ENCODE assay signal across 1 fruit fly cellular context in genomic region chr3R:6405674-6406565, dm6.
TF ChIP-seq lines count a peak whose summit lies in the region.

TSS of gene Dmtn (minus strand) at chr3R:6405895.

TF ChIP-seq in whole organism, embryonic, 481 proteins besides CTCF, POLR2A, EP300 and RAD21 (continued from another document and continues in another):
- no peak for TF ChIP-seq sc (optimal IDR thresholded peaks at IDR 0.05; lab: Kevin White, UChicago)
- peak; percentile 24 for TF ChIP-seq sc (GFP tag; optimal IDR thresholded peaks at IDR 0.05; lab: Kevin White, UChicago)
- peak; percentile 10 for TF ChIP-seq Meics (GFP tag; optimal IDR thresholded peaks at IDR 0.05; lab: Kevin White, UChicago)
- TF ChIP-seq Hr51 (GFP tag; optimal IDR thresholded peaks at IDR 0.05; lab: Kevin White, UChicago): peak; percentile 4 to 24
- TF ChIP-seq CG8388 (GFP tag; optimal IDR thresholded peaks at IDR 0.05; lab: Kevin White, UChicago): peak; percentile 30
- TF ChIP-seq nerfin-1 (tag; optimal IDR thresholded peaks at IDR 0.05; lab: Kevin White, UChicago): peak; percentile 14
- TF ChIP-seq Nf-YC (tag; optimal IDR thresholded peaks at IDR 0.05; lab: Kevin White, UChicago): peak; percentile 10
- peak; percentile 49 for TF ChIP-seq CG10543 (GFP tag; optimal IDR thresholded peaks at IDR 0.05; lab: Kevin White, UChicago)
- no peak for TF ChIP-seq Mad (GFP tag; optimal IDR thresholded peaks at IDR 0.05; lab: Kevin White, UChicago)
- peak; percentile 21 for TF ChIP-seq fd102C (GFP tag; optimal IDR thresholded peaks at IDR 0.05; lab: Kevin White, UChicago)
- TF ChIP-seq NfI (GFP tag; optimal IDR thresholded peaks at IDR 0.05; lab: Kevin White, UChicago): peak; percentile 3
- peak in 1 of 2 experiments; percentile 21 for TF ChIP-seq Trl (optimal IDR thresholded peaks at IDR 0.05; lab: Kevin White, UChicago)
- TF ChIP-seq Trl (GFP tag; optimal IDR thresholded peaks at IDR 0.05; lab: Kevin White, UChicago): no peak
- peak; percentile 51 for TF ChIP-seq CG9727 (GFP tag; optimal IDR thresholded peaks at IDR 0.05; lab: Kevin White, UChicago)
- TF ChIP-seq wek (GFP tag; optimal IDR thresholded peaks at IDR 0.05; lab: Kevin White, UChicago): peak; percentile 46
- TF ChIP-seq jigr1 (GFP tag; IDR thresholded peaks at IDR 0.05; lab: Robert Waterston, UW): no peak
- peak; percentile 62 for TF ChIP-seq CG12391 (tag; optimal IDR thresholded peaks at IDR 0.05; lab: Kevin White, UChicago)
- no peak for TF ChIP-seq CG17186 (GFP tag; optimal IDR thresholded peaks at IDR 0.05; lab: Kevin White, UChicago)
- TF ChIP-seq CG14441 (GFP tag; IDR thresholded peaks at IDR 0.05; lab: Robert Waterston, UW): no peak
- TF ChIP-seq Hsf (GFP tag; optimal IDR thresholded peaks at IDR 0.05; lab: Kevin White, UChicago): peak; percentile 17
- TF ChIP-seq CG1602 (GFP tag; optimal IDR thresholded peaks at IDR 0.05; lab: Kevin White, UChicago): peak; percentile 23
- no peak for TF ChIP-seq tna (GFP tag; IDR thresholded peaks at IDR 0.05; lab: Robert Waterston, UW; ENCODE audit: partially characterized antibody)
- TF ChIP-seq Dp (GFP tag; optimal IDR thresholded peaks at IDR 0.05; lab: Kevin White, UChicago): peak; percentile 23
- TF ChIP-seq grau (tag; optimal IDR thresholded peaks at IDR 0.05; lab: Kevin White, UChicago): peak; percentile 28
- TF ChIP-seq crp (GFP tag; optimal IDR thresholded peaks at IDR 0.05; lab: Kevin White, UChicago): peak in 1 of 2 experiments; percentile 7
- peak; percentile 49 for TF ChIP-seq nom (GFP tag; optimal IDR thresholded peaks at IDR 0.05; lab: Kevin White, UChicago)
- TF ChIP-seq salm (tag; optimal IDR thresholded peaks at IDR 0.05; lab: Kevin White, UChicago): no peak
- no peak for TF ChIP-seq CG8281 (tag; optimal IDR thresholded peaks at IDR 0.05; lab: Kevin White, UChicago)
- TF ChIP-seq CG1603 (tag; optimal IDR thresholded peaks at IDR 0.05; lab: Kevin White, UChicago): peak; percentile 63
- TF ChIP-seq HHEX (GFP tag; optimal IDR thresholded peaks at IDR 0.05; lab: Kevin White, UChicago): peak; percentile 17
- TF ChIP-seq so (GFP tag; IDR thresholded peaks at IDR 0.05; lab: Robert Waterston, UW): no peak
- no peak for TF ChIP-seq BtbVII (GFP tag; optimal IDR thresholded peaks at IDR 0.05; lab: Kevin White, UChicago)
- TF ChIP-seq lola (GFP tag; optimal IDR thresholded peaks at IDR 0.05; lab: Kevin White, UChicago): peak in 1 of 3 experiments; percentile 20
- peak; percentile 10 for TF ChIP-seq mam (GFP tag; optimal IDR thresholded peaks at IDR 0.05; lab: Kevin White, UChicago)
- peak; percentile 25 for TF ChIP-seq Oli (tag; optimal IDR thresholded peaks at IDR 0.05; lab: Kevin White, UChicago)
- peak; percentile 16 for TF ChIP-seq CG15601 (tag; optimal IDR thresholded peaks at IDR 0.05; lab: Kevin White, UChicago)
- TF ChIP-seq repo (GFP tag; optimal IDR thresholded peaks at IDR 0.05; lab: Kevin White, UChicago): peak; percentile 4
- TF ChIP-seq pros (GFP tag; optimal IDR thresholded peaks at IDR 0.05; lab: Kevin White, UChicago): peak; percentile 92
- no peak for TF ChIP-seq Chrac-16 (GFP tag; optimal IDR thresholded peaks at IDR 0.05; lab: Kevin White, UChicago)
- peak; percentile 48 for TF ChIP-seq CG10209 (GFP tag; optimal IDR thresholded peaks at IDR 0.05; lab: Kevin White, UChicago)
- TF ChIP-seq br (optimal IDR thresholded peaks at IDR 0.05; lab: Kevin White, UChicago): no peak
- peak; percentile 5 for TF ChIP-seq dmrt99B (tag; optimal IDR thresholded peaks at IDR 0.05; lab: Kevin White, UChicago)
- no peak for TF ChIP-seq B-H1 (GFP tag; IDR thresholded peaks at IDR 0.05; lab: Robert Waterston, UW)
- TF ChIP-seq scrt (GFP tag; optimal IDR thresholded peaks at IDR 0.05; lab: Kevin White, UChicago): peak; percentile 35
- TF ChIP-seq ac (GFP tag; optimal IDR thresholded peaks at IDR 0.05; lab: Kevin White, UChicago): peak; percentile 24
- peak; percentile 44 for TF ChIP-seq CG6813 (GFP tag; optimal IDR thresholded peaks at IDR 0.05; lab: Kevin White, UChicago)
- peak; percentile 51 for TF ChIP-seq onecut (GFP tag; IDR thresholded peaks at IDR 0.05; lab: Robert Waterston, UW)
- no peak for TF ChIP-seq Adf1 (GFP tag; IDR thresholded peaks at IDR 0.05; lab: Robert Waterston, UW)
- TF ChIP-seq zen2 (GFP tag; IDR thresholded peaks at IDR 0.05; lab: Robert Waterston, UW; ENCODE audit: partially characterized antibody): no peak
- no peak for TF ChIP-seq CG11560 (tag; IDR thresholded peaks at IDR 0.05; lab: Robert Waterston, UW)
- peak; percentile 48 for TF ChIP-seq gem (tag; optimal IDR thresholded peaks at IDR 0.05; lab: Kevin White, UChicago)
- TF ChIP-seq hth (optimal IDR thresholded peaks at IDR 0.05; lab: Kevin White, UChicago): no peak
- TF ChIP-seq CG9876 (GFP tag; optimal IDR thresholded peaks at IDR 0.05; lab: Kevin White, UChicago): no peak
- no peak for TF ChIP-seq CG6765 (GFP tag; optimal IDR thresholded peaks at IDR 0.05; lab: Kevin White, UChicago)
- TF ChIP-seq CG12071 (GFP tag; optimal IDR thresholded peaks at IDR 0.05; lab: Kevin White, UChicago): peak; percentile 35
- TF ChIP-seq ap (GFP tag; IDR thresholded peaks at IDR 0.05; lab: Robert Waterston, UW): no peak
- peak; percentile 17 for TF ChIP-seq zfh2 (GFP tag; optimal IDR thresholded peaks at IDR 0.05; lab: Kevin White, UChicago)
- TF ChIP-seq Atf-2 (GFP tag; optimal IDR thresholded peaks at IDR 0.05; lab: Kevin White, UChicago): no peak
- TF ChIP-seq ab (GFP tag; optimal IDR thresholded peaks at IDR 0.05; lab: Kevin White, UChicago): no peak
- peak; percentile 59 for TF ChIP-seq Hmr (GFP tag; optimal IDR thresholded peaks at IDR 0.05; lab: Kevin White, UChicago)
- peak; percentile 68 for TF ChIP-seq sens (GFP tag; lab: Kevin White, UChicago)
- TF ChIP-seq inv (GFP tag; IDR thresholded peaks at IDR 0.05; lab: Robert Waterston, UW; ENCODE audit: partially characterized antibody): no peak
- TF ChIP-seq kah (GFP tag; optimal IDR thresholded peaks at IDR 0.05; lab: Kevin White, UChicago): no peak
- TF ChIP-seq Ets65A (GFP tag; lab: Kevin White, UChicago): no peak
- no peak for TF ChIP-seq Lim3 (GFP tag; IDR thresholded peaks at IDR 0.05; lab: Robert Waterston, UW)
- peak; percentile 37 for TF ChIP-seq CG17568 (GFP tag; optimal IDR thresholded peaks at IDR 0.05; lab: Kevin White, UChicago)
- peak; percentile 24 for TF ChIP-seq NC2α (GFP tag; optimal IDR thresholded peaks at IDR 0.05; lab: Kevin White, UChicago)
- TF ChIP-seq Eip74EF (GFP tag; optimal IDR thresholded peaks at IDR 0.05; lab: Kevin White, UChicago): peak in 1 of 2 experiments; percentile 26
- no peak for TF ChIP-seq sna (GFP tag; IDR thresholded peaks at IDR 0.05; lab: Robert Waterston, UW; ENCODE audit: partially characterized antibody)
- peak; percentile 95 for TF ChIP-seq Jarid2 (GFP tag; optimal IDR thresholded peaks at IDR 0.05; lab: Kevin White, UChicago)
- peak; percentile 12 for TF ChIP-seq CG18619 (GFP tag; optimal IDR thresholded peaks at IDR 0.05; lab: Kevin White, UChicago)
- peak; percentile 2 for TF ChIP-seq az2 (GFP tag; optimal IDR thresholded peaks at IDR 0.05; lab: Kevin White, UChicago)
- peak; percentile 10 for TF ChIP-seq Dek (tag; optimal IDR thresholded peaks at IDR 0.05; lab: Kevin White, UChicago)
- peak; percentile 39 for TF ChIP-seq Fer1 (GFP tag; optimal IDR thresholded peaks at IDR 0.05; lab: Kevin White, UChicago)
- no peak for TF ChIP-seq CG8359 (GFP tag; optimal IDR thresholded peaks at IDR 0.05; lab: Kevin White, UChicago; ENCODE audit: borderline replicate concordance)
- peak; percentile 60 for TF ChIP-seq kni (GFP tag; optimal IDR thresholded peaks at IDR 0.05; lab: Kevin White, UChicago)
- no peak for TF ChIP-seq CG17385 (GFP tag; optimal IDR thresholded peaks at IDR 0.05; lab: Kevin White, UChicago)
- TF ChIP-seq emc (GFP tag; optimal IDR thresholded peaks at IDR 0.05; lab: Kevin White, UChicago): peak; percentile 37
- no peak for TF ChIP-seq NC2β (GFP tag; optimal IDR thresholded peaks at IDR 0.05; lab: Kevin White, UChicago)
- no peak for TF ChIP-seq disco-r (GFP tag; optimal IDR thresholded peaks at IDR 0.05; lab: Kevin White, UChicago)
- peak; percentile 93 for TF ChIP-seq HLHmδ (GFP tag; optimal IDR thresholded peaks at IDR 0.05; lab: Kevin White, UChicago)
- peak; percentile 95 for TF ChIP-seq Med (GFP tag; lab: Kevin White, UChicago)
- no peak for TF ChIP-seq sqz (GFP tag; optimal IDR thresholded peaks at IDR 0.05; lab: Kevin White, UChicago)
- TF ChIP-seq amos (GFP tag; IDR thresholded peaks at IDR 0.05; lab: Robert Waterston, UW; ENCODE audit: partially characterized antibody): no peak
- TF ChIP-seq CG4360 (GFP tag; IDR thresholded peaks at IDR 0.05; lab: Robert Waterston, UW): no peak
- no peak for TF ChIP-seq CG2199 (GFP tag; IDR thresholded peaks at IDR 0.05; lab: Robert Waterston, UW)
- peak; percentile 33 for TF ChIP-seq tio (GFP tag; optimal IDR thresholded peaks at IDR 0.05; lab: Kevin White, UChicago)
- TF ChIP-seq Mrtf (GFP tag; IDR thresholded peaks at IDR 0.05; lab: Robert Waterston, UW): no peak
- no peak for TF ChIP-seq Sry-δ (GFP tag; optimal IDR thresholded peaks at IDR 0.05; lab: Kevin White, UChicago)
- peak; percentile 52 for TF ChIP-seq CG13424 (tag; optimal IDR thresholded peaks at IDR 0.05; lab: Kevin White, UChicago)
- TF ChIP-seq Hand (GFP tag; optimal IDR thresholded peaks at IDR 0.05; lab: Kevin White, UChicago): no peak
- TF ChIP-seq CG13624 (GFP tag; optimal IDR thresholded peaks at IDR 0.05; lab: Kevin White, UChicago): no peak
- peak; percentile 18 for TF ChIP-seq cato (GFP tag; optimal IDR thresholded peaks at IDR 0.05; lab: Kevin White, UChicago; ENCODE audit: borderline replicate concordance)
- no peak for TF ChIP-seq CG2116 (GFP tag; optimal IDR thresholded peaks at IDR 0.05; lab: Kevin White, UChicago)
- TF ChIP-seq CG34376 (GFP tag; optimal IDR thresholded peaks at IDR 0.05; lab: Kevin White, UChicago): peak; percentile 69
- peak; percentile 22 for TF ChIP-seq CG2678 (tag; optimal IDR thresholded peaks at IDR 0.05; lab: Kevin White, UChicago)
- TF ChIP-seq CG14860 (GFP tag; IDR thresholded peaks at IDR 0.05; lab: Robert Waterston, UW; ENCODE audit: partially characterized antibody): no peak
- TF ChIP-seq CG13296 (GFP tag; optimal IDR thresholded peaks at IDR 0.05; lab: Kevin White, UChicago): no peak
- peak; percentile 34 for TF ChIP-seq CG15514 (GFP tag; optimal IDR thresholded peaks at IDR 0.05; lab: Kevin White, UChicago)
- TF ChIP-seq CG16863 (GFP tag; optimal IDR thresholded peaks at IDR 0.05; lab: Kevin White, UChicago): peak; percentile 6
- TF ChIP-seq Nf-YA (GFP tag; IDR thresholded peaks at IDR 0.05; lab: Robert Waterston, UW): no peak
- TF ChIP-seq CG4617 (GFP tag; optimal IDR thresholded peaks at IDR 0.05; lab: Kevin White, UChicago; ENCODE audit: borderline replicate concordance): no peak
- no peak for TF ChIP-seq unc-4 (GFP tag; IDR thresholded peaks at IDR 0.05; lab: Robert Waterston, UW; ENCODE audit: partially characterized antibody)
- peak; percentile 23 for TF ChIP-seq sug (tag; optimal IDR thresholded peaks at IDR 0.05; lab: Kevin White, UChicago)
- TF ChIP-seq Atf3 (GFP tag; optimal IDR thresholded peaks at IDR 0.05; lab: Kevin White, UChicago): no peak
- no peak for TF ChIP-seq Neu2 (GFP tag; optimal IDR thresholded peaks at IDR 0.05; lab: Kevin White, UChicago; ENCODE audit: borderline replicate concordance)
- TF ChIP-seq CG10274 (GFP tag; optimal IDR thresholded peaks at IDR 0.05; lab: Kevin White, UChicago): no peak
- peak; percentile 10 for TF ChIP-seq CG15011 (GFP tag; optimal IDR thresholded peaks at IDR 0.05; lab: Kevin White, UChicago)
- no peak for TF ChIP-seq CG10366 (GFP tag; IDR thresholded peaks at IDR 0.05; lab: Robert Waterston, UW)
- TF ChIP-seq CG16813 (GFP tag; IDR thresholded peaks at IDR 0.05; lab: Robert Waterston, UW; ENCODE audit: partially characterized antibody): no peak
- no peak for TF ChIP-seq CG12219 (GFP tag; optimal IDR thresholded peaks at IDR 0.05; lab: Kevin White, UChicago)
- TF ChIP-seq CG31388 (GFP tag; optimal IDR thresholded peaks at IDR 0.05; lab: Kevin White, UChicago): no peak
- peak; percentile 9 for TF ChIP-seq Fer2 (tag; optimal IDR thresholded peaks at IDR 0.05; lab: Kevin White, UChicago)
- TF ChIP-seq E2f2 (GFP tag; IDR thresholded peaks at IDR 0.05; lab: Robert Waterston, UW): no peak
- peak in 1 of 2 experiments; percentile 20 for TF ChIP-seq dpn (GFP tag; optimal IDR thresholded peaks at IDR 0.05; lab: Kevin White, UChicago)
- peak; percentile 59 for TF ChIP-seq YL-1 (GFP tag; optimal IDR thresholded peaks at IDR 0.05; lab: Kevin White, UChicago)
- TF ChIP-seq tll (GFP tag; optimal IDR thresholded peaks at IDR 0.05; lab: Kevin White, UChicago): peak in 1 of 2 experiments; percentile 82
- peak; percentile 80 for TF ChIP-seq CG8924 (tag; optimal IDR thresholded peaks at IDR 0.05; lab: Kevin White, UChicago)
- TF ChIP-seq gce (GFP tag; IDR thresholded peaks at IDR 0.05; lab: Robert Waterston, UW): no peak
- TF ChIP-seq CG3281 (GFP tag; optimal IDR thresholded peaks at IDR 0.05; lab: Kevin White, UChicago): no peak
- no peak for TF ChIP-seq gcm (GFP tag; optimal IDR thresholded peaks at IDR 0.05; lab: Kevin White, UChicago)
- peak in 1 of 2 experiments; percentile 12 for TF ChIP-seq Pdp1 (GFP tag; optimal IDR thresholded peaks at IDR 0.05; lab: Kevin White, UChicago)
- no peak for TF ChIP-seq vnd (GFP tag; IDR thresholded peaks at IDR 0.05; lab: Robert Waterston, UW; ENCODE audit: partially characterized antibody)
- no peak for TF ChIP-seq CG16779 (GFP tag; IDR thresholded peaks at IDR 0.05; lab: Robert Waterston, UW)
- TF ChIP-seq Deaf1 (tag; optimal IDR thresholded peaks at IDR 0.05; lab: Kevin White, UChicago): peak; percentile 68
- TF ChIP-seq CG11398 (GFP tag; optimal IDR thresholded peaks at IDR 0.05; lab: Kevin White, UChicago): no peak
- no peak for TF ChIP-seq CG33557 (GFP tag; optimal IDR thresholded peaks at IDR 0.05; lab: Kevin White, UChicago)
- TF ChIP-seq CG17361 (GFP tag; IDR thresholded peaks at IDR 0.05; lab: Robert Waterston, UW): no peak
- no peak for TF ChIP-seq rib (GFP tag; IDR thresholded peaks at IDR 0.05; lab: Robert Waterston, UW)
- TF ChIP-seq bab2 (GFP tag; optimal IDR thresholded peaks at IDR 0.05; lab: Kevin White, UChicago): no peak
- TF ChIP-seq Xrp1 (GFP tag; IDR thresholded peaks at IDR 0.05; lab: Robert Waterston, UW): no peak
- peak; percentile 34 for TF ChIP-seq fd64A (GFP tag; optimal IDR thresholded peaks at IDR 0.05; lab: Kevin White, UChicago)
- no peak for TF ChIP-seq slbo (GFP tag; IDR thresholded peaks at IDR 0.05; lab: Robert Waterston, UW)
- TF ChIP-seq Ssrp (tag; optimal IDR thresholded peaks at IDR 0.05; lab: Kevin White, UChicago): peak; percentile 26
- TF ChIP-seq CG5953 (GFP tag; IDR thresholded peaks at IDR 0.05; lab: Robert Waterston, UW): no peak
